Fruit fly (Drosophila melanogaster): ENCODE results near the gene RPA3.

- TF ChIP-seq CG8478 (optimal IDR thresholded peaks at IDR 0.05) (no peak), CTCF (optimal IDR thresholded peaks at IDR 0.05) (no peak)
These were observed at the start of gene RPA3, which contains the start of gene Met for dm6 chrX:11615652-11616495.

Measured in S2 (cell line).